Worm (Caenorhabditis elegans): Measurements from ENCODE around the gene dhs-6.

DNA sequence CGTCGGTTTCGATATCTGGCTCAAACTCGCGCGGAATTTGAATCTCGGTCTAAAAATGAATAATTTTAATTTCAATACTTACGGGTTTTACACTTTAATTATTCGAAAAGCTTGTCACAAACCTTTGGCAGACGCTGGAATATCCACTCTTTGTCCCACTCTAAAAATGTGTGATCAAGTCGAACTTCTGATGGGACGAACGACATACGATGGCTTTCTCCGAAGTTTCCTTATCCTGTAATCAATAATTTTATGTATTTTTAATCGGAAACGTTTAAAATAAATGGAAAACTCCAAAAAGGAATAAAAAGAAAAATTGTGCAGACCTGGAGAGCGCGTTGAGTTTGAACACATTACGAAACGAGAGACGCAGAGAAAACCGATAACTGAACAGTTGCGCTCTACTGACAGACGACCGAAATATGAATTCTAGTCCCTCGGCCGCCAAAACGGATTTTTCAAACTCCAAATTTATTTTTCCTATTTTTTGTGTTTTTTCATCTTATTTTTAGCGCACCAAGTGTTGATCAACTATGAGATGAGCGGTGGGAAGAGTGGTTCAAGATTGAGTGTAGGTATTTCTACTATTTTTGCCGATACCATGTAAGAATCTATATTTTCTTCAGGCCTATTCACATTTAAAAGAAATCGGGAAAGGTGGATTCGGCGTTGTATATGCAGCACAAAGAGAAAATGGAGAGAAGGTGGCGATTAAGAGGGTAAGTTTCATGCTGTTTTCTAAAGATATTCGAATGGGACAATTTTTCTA is 30.3 kb upstream of the dhs-6 start, which contains the start of the genes sam-4, F59E12.17 and zyg-1:
- TF ChIP-seq sea-1 (GFP tag; conservative IDR thresholded peaks at IDR 0.05) (no peak), ceh-36 (tag; optimal IDR thresholded peaks at IDR 0.05) (no peak), aly-1 (tag; optimal IDR thresholded peaks at IDR 0.05) (no peak), tbx-37 (GFP tag; conservative IDR thresholded peaks at IDR 0.05) (peak; percentile 59), tbx-11 (GFP tag; IDR thresholded peaks at IDR 0.05) (no peak), ama-1 (optimal IDR thresholded peaks at IDR 0.05) (no peak), B0310.2 (tag; optimal IDR thresholded peaks at IDR 0.05) (no peak), scrt-1 (GFP tag; IDR thresholded peaks at IDR 0.05) (no peak), flt-1 (GFP tag; IDR thresholded peaks at IDR 0.05) (no peak), hmg-4 (GFP tag; optimal IDR thresholded peaks at IDR 0.05) (no peak), hnd-1 (tag; optimal IDR thresholded peaks at IDR 0.05) (no peak), pes-1 (GFP tag; IDR thresholded peaks at IDR 0.05) (peak; percentile 59; the same call in 1 of the 2 replicates), ets-7 (tag; optimal IDR thresholded peaks at IDR 0.05) (no peak)
